Worm (Caenorhabditis elegans): ENCODE results near the gene hsd-2.

The hsd-2 gene

ce11 chrX:5018062-5018653 lies 13.1 kb downstream of the hsd-2 start (continued):
- TF ChIP-seq Y105C5A.15 (GFP tag; IDR thresholded peaks at IDR 0.05) (no peak), mxl-2 (GFP tag; conservative IDR thresholded peaks at IDR 0.05) (no peak), madf-5 (GFP tag; IDR thresholded peaks at IDR 0.05) (no peak), fos-1 (tag; optimal IDR thresholded peaks at IDR 0.05) (no peak), nhr-25 (tag; optimal IDR thresholded peaks at IDR 0.05; ENCODE audit: borderline replicate concordance, insufficient read depth) (no peak), lin-38 (GFP tag; IDR thresholded peaks at IDR 0.05) (no peak), dpl-1 (GFP tag; optimal IDR thresholded peaks at IDR 0.05) (peak; percentile 10), nhr-28 (tag; optimal IDR thresholded peaks at IDR 0.05) (peak; percentile 20), ceh-20 (GFP tag; IDR thresholded peaks at IDR 0.05) (no peak), Y75B8A.6 (GFP tag; IDR thresholded peaks at IDR 0.05) (no peak), ceh-44 (GFP tag; IDR thresholded peaks at IDR 0.05) (no peak), nhr-10 (tag; optimal IDR thresholded peaks at IDR 0.05) (no peak), Y48G9A.11 (GFP tag; IDR thresholded peaks at IDR 0.05) (no peak), daf-16 (GFP tag; optimal IDR thresholded peaks at IDR 0.05) (no peak), daf-16 (tag; optimal IDR thresholded peaks at IDR 0.05) (peak; percentile 71), unc-130 (GFP tag; optimal IDR thresholded peaks at IDR 0.05) (no peak), dmd-9 (GFP tag; IDR thresholded peaks at IDR 0.05) (no peak), dmd-8 (GFP tag; IDR thresholded peaks at IDR 0.05) (no peak), lin-15B (tag; optimal IDR thresholded peaks at IDR 0.05) (no peak), nhr-11 (tag; optimal IDR thresholded peaks at IDR 0.05) (peak; percentile 23), ceh-62 (tag; optimal IDR thresholded peaks at IDR 0.05) (no peak), pqm-1 (tag; optimal IDR thresholded peaks at IDR 0.05) (peak; percentile 61), nhr-77 (tag; optimal IDR thresholded peaks at IDR 0.05) (peak; percentile 19), Y5F2A.4 (GFP tag; optimal IDR thresholded peaks at IDR 0.05) (no peak), R02D3.7 (tag; optimal IDR thresholded peaks at IDR 0.05) (no peak), zfp-3 (GFP tag; conservative IDR thresholded peaks at IDR 0.05) (no peak), D1046.2 (GFP tag; IDR thresholded peaks at IDR 0.05) (no peak), cey-2 (tag; optimal IDR thresholded peaks at IDR 0.05; ENCODE audit: borderline replicate concordance, insufficient read depth) (no peak), vab-7 (GFP tag; IDR thresholded peaks at IDR 0.05) (no peak), ceh-28 (tag; optimal IDR thresholded peaks at IDR 0.05) (peak; percentile 28), F10B5.3 (tag; optimal IDR thresholded peaks at IDR 0.05) (no peak), hif-1 (tag; optimal IDR thresholded peaks at IDR 0.05) (no peak), aha-1 (tag) (no peak), php-3 (GFP tag; IDR thresholded peaks at IDR 0.05) (peak; percentile 87), sdz-12 (GFP tag; optimal IDR thresholded peaks at IDR 0.05) (no peak), F44E2.7 (GFP tag; IDR thresholded peaks at IDR 0.05) (no peak), daf-12 (tag; optimal IDR thresholded peaks at IDR 0.05) (no peak), unc-62 (GFP tag; optimal IDR thresholded peaks at IDR 0.05 in 1 of 2) (peak in 1 of 2 experiments; percentile 24), unc-62 (tag; optimal IDR thresholded peaks at IDR 0.05) (no peak), ces-1 (GFP tag; optimal IDR thresholded peaks at IDR 0.05) (no peak), hlh-11 (tag; optimal IDR thresholded peaks at IDR 0.05) (peak; percentile 53), snpc-4 (tag; optimal IDR thresholded peaks at IDR 0.05) (no peak), mxl-3 (GFP tag; optimal IDR thresholded peaks at IDR 0.05) (peak; percentile 34), set-16 (GFP tag; IDR thresholded peaks at IDR 0.05) (no peak), rbr-2 (tag; optimal IDR thresholded peaks at IDR 0.05) (peak; percentile 17), hlh-30 (tag; optimal IDR thresholded peaks at IDR 0.05; ENCODE audit: insufficient read depth) (peak; percentile 2), zag-1 (tag; optimal IDR thresholded peaks at IDR 0.05) (no peak), spr-3 (GFP tag; optimal IDR thresholded peaks at IDR 0.05) (no peak), nhr-76 (tag; optimal IDR thresholded peaks at IDR 0.05) (no peak), ceh-32 (tag; optimal IDR thresholded peaks at IDR 0.05; ENCODE audit: poor library complexity) (no peak), zfp-2 (tag; optimal IDR thresholded peaks at IDR 0.05) (no peak)
